Fruit fly (Drosophila melanogaster) whole organism, embryonic: ENCODE data around the gene CG34135.
A peak's percentile ranks its signal among the peaks of the same experiment; 100 is the strongest.

Experiments used
- Antp ChIP-seq: fragments of 200-800 bp; sonication (Bioruptor generic); optimal IDR thresholded peaks from 3 replicates; lab custom pipeline; 2016; ENCODE audit warnings: missing biosample characterization, missing genetic modification characterization
- BEAF-32 ChIP-seq: fragments of 200-800 bp; sonication (Bioruptor generic); optimal IDR thresholded peaks from 3 replicates; lab custom pipeline; 2017; ENCODE audit warnings: missing biosample characterization, missing genetic modification characterization, mild to moderate bottlenecking, moderate library complexity, missing genetic modification reagents
- CG10431 ChIP-seq: fragments of 200-800 bp; sonication (Bioruptor generic); optimal IDR thresholded peaks from 3 replicates; lab custom pipeline; 2018; ENCODE audit warnings: missing biosample characterization, mild to moderate bottlenecking, missing genetic modification characterization
- CG10543 ChIP-seq: fragments of 200-800 bp; sonication (Bioruptor generic); optimal IDR thresholded peaks from 3 replicates; lab custom pipeline; 2017; ENCODE audit warnings: missing biosample characterization, mild to moderate bottlenecking, missing genetic modification characterization, moderate library complexity
- CG12155 ChIP-seq: fragments of 200-800 bp; sonication (Bioruptor generic); optimal IDR thresholded peaks from 3 replicates; lab custom pipeline; 2016; ENCODE audit warnings: missing biosample characterization, missing genetic modification characterization
- CG15514 ChIP-seq: fragments of 200-800 bp; sonication (Bioruptor generic); optimal IDR thresholded peaks from 3 replicates; lab custom pipeline; 2017; ENCODE audit warnings: missing biosample characterization, missing genetic modification characterization, mild to moderate bottlenecking, moderate library complexity, missing genetic modification reagents
- CG1603 ChIP-seq: fragments of 200-800 bp; sonication (Bioruptor generic); optimal IDR thresholded peaks from 2 replicates; lab custom pipeline; 2019; ENCODE audit warnings: missing biosample characterization, mild to moderate bottlenecking, missing genetic modification characterization, moderate library complexity
- CG16813 ChIP-seq: fragments of 200-800 bp; sonication (Bioruptor generic); IDR thresholded peaks from 3 replicates; pipeline ENCODE4 v1.3.6; 2022; ENCODE audit warnings: missing biosample characterization, missing genetic modification characterization; ENCODE audit not compliant: partially characterized antibody
- CG17385 ChIP-seq: fragments of 200-800 bp; sonication (Bioruptor generic); optimal IDR thresholded peaks from 3 replicates; lab custom pipeline; 2018; ENCODE audit warnings: missing biosample characterization, mild to moderate bottlenecking, missing genetic modification characterization
- CG2116 ChIP-seq: fragments of 200-800 bp; sonication (Bioruptor generic); optimal IDR thresholded peaks from 3 replicates; lab custom pipeline; 2018; ENCODE audit warnings: missing biosample characterization, mild to moderate bottlenecking, missing genetic modification characterization
- CG30020 ChIP-seq: fragments of 200-800 bp; optimal IDR thresholded peaks from 2 replicates; lab custom pipeline; 2019; ENCODE audit warnings: missing biosample characterization, mild to moderate bottlenecking, missing genetic modification characterization, moderate library complexity
- CG31365 ChIP-seq: fragments of 200-800 bp; sonication (Bioruptor generic); optimal IDR thresholded peaks from 2 replicates; lab custom pipeline; 2018; ENCODE audit warnings: missing biosample characterization, mild to moderate bottlenecking, missing genetic modification characterization
- CG33213 ChIP-seq: fragments of 200-800 bp; sonication (Bioruptor generic); optimal IDR thresholded peaks from 3 replicates; lab custom pipeline; 2016; ENCODE audit warnings: missing biosample characterization, missing genetic modification characterization
- CG34422 ChIP-seq: fragments of 200-800 bp; sonication (Bioruptor generic); IDR thresholded peaks from 3 replicates; pipeline ENCODE4 v1.3.6; 2022; ENCODE audit warnings: missing biosample characterization, missing genetic modification characterization
- CG4282 ChIP-seq: fragments of 200-800 bp; sonication (Bioruptor generic); optimal IDR thresholded peaks from 2 replicates; lab custom pipeline; 2016; ENCODE audit warnings: missing biosample characterization, missing genetic modification characterization
- CG4617 ChIP-seq: fragments of 200-800 bp; sonication (Bioruptor generic); optimal IDR thresholded peaks from 3 replicates; lab custom pipeline; 2016; ENCODE audit warnings: missing biosample characterization, missing genetic modification characterization, borderline replicate concordance
- CG7271 ChIP-seq: fragments of 200-800 bp; sonication (Bioruptor generic); optimal IDR thresholded peaks from 2 replicates; lab custom pipeline; 2018; ENCODE audit warnings: missing biosample characterization, mild to moderate bottlenecking, missing genetic modification characterization, moderate library complexity
- CG7745 ChIP-seq: fragments of 200-800 bp; sonication (Bioruptor generic); optimal IDR thresholded peaks from 2 replicates; lab custom pipeline; 2018; ENCODE audit warnings: missing biosample characterization, mild to moderate bottlenecking, missing genetic modification characterization, moderate library complexity
- CG7987 ChIP-seq: fragments of 200-800 bp; sonication (Bioruptor generic); optimal IDR thresholded peaks from 2 replicates; lab custom pipeline; 2018; ENCODE audit warnings: missing biosample characterization, mild to moderate bottlenecking, missing genetic modification characterization, moderate library complexity
- CG8290 ChIP-seq, 3 experiments: fragments of 200-800 bp; sonication (Bioruptor generic); optimal IDR thresholded peaks; 2 replicates each; lab custom pipeline; 2016 to 2019; ENCODE audit warnings: missing biosample characterization in 3 of 3, missing genetic modification characterization in 3 of 3, mild to moderate bottlenecking in 2 of 3, moderate library complexity in 1 of 3
- CG9797 ChIP-seq: fragments of 200-800 bp; sonication (Bioruptor generic); optimal IDR thresholded peaks from 3 replicates; lab custom pipeline; 2018; ENCODE audit warnings: missing biosample characterization, mild to moderate bottlenecking, missing genetic modification characterization
- Ets97D ChIP-seq: fragments of 200-800 bp; sonication (Bioruptor generic); optimal IDR thresholded peaks from 3 replicates; lab custom pipeline; 2016; ENCODE audit warnings: missing biosample characterization, missing genetic modification characterization
- HLH4C ChIP-seq: fragments of 200-800 bp; sonication (Bioruptor generic); IDR thresholded peaks from 3 replicates; pipeline ENCODE4 v1.3.6; 2022; ENCODE audit warnings: missing biosample characterization, missing genetic modification characterization; ENCODE audit not compliant: partially characterized antibody
- Hr3 ChIP-seq: fragments of 200-800 bp; sonication (Bioruptor generic); optimal IDR thresholded peaks from 3 replicates; lab custom pipeline; 2016; ENCODE audit warnings: missing biosample characterization, missing genetic modification characterization
- Lhr ChIP-seq: fragments of 200-800 bp; sonication (Bioruptor generic); optimal IDR thresholded peaks from 3 replicates; lab custom pipeline; 2017; ENCODE audit warnings: mild to moderate bottlenecking, missing biosample characterization, missing genetic modification reagents, missing genetic modification characterization
- MESR4 ChIP-seq: fragments of 200-800 bp; sonication (Bioruptor generic); optimal IDR thresholded peaks from 2 replicates; lab custom pipeline; 2018; ENCODE audit warnings: missing biosample characterization, mild to moderate bottlenecking, missing genetic modification characterization, moderate library complexity
- Max ChIP-seq: fragments of 200-800 bp; sonication (Bioruptor generic); optimal IDR thresholded peaks from 2 replicates; lab custom pipeline; 2016; ENCODE audit warnings: missing biosample characterization, mild to moderate bottlenecking, missing genetic modification characterization
- Med ChIP-seq: fragments of 200-800 bp; sonication (Bioruptor generic); peaks from one replicate; lab custom pipeline; 2016; ENCODE audit warnings: missing biosample characterization, missing genetic modification characterization, mild to moderate bottlenecking, inconsistent platforms, moderate library complexity
- Mes4 ChIP-seq: fragments of 200-800 bp; sonication (Bioruptor generic); optimal IDR thresholded peaks from 2 replicates; lab custom pipeline; 2016; ENCODE audit warnings: missing biosample characterization, missing genetic modification characterization
- NFAT ChIP-seq: fragments of 200-800 bp; sonication (Bioruptor generic); IDR thresholded peaks from 2 replicates; pipeline ENCODE4 v1.3.6; 2022; ENCODE audit warnings: missing biosample characterization, missing genetic modification characterization
- Pdp1 ChIP-seq, 2 experiments: fragments of 200-800 bp; sonication (Bioruptor generic); optimal IDR thresholded peaks; 3 replicates each; lab custom pipeline; 2016; ENCODE audit warnings: missing biosample characterization in 2 of 2, missing genetic modification characterization in 2 of 2, mild to moderate bottlenecking in 1 of 2, moderate library complexity in 1 of 2
- Scr ChIP-seq: fragments of 200-800 bp; sonication (Bioruptor generic); IDR thresholded peaks from 2 replicates; pipeline ENCODE4 v1.3.6; 2022; ENCODE audit warnings: missing biosample characterization, missing genetic modification characterization; ENCODE audit not compliant: partially characterized antibody
- Stat92E ChIP-seq, 3 experiments: fragments of >200 bp in 2 of 3; fragments of 200-800 bp in 1 of 3; sonication (Bioruptor generic) in 1 of 3; optimal IDR thresholded peaks; 2 replicates each; lab custom pipeline; 2017 to 2019; ENCODE audit warnings: missing biosample characterization in 3 of 3, missing genetic modification characterization in 3 of 3, mild to moderate bottlenecking in 1 of 3, moderate library complexity in 1 of 3
- ato ChIP-seq: fragments of 200-800 bp; sonication (Bioruptor generic); IDR thresholded peaks from 2 replicates; pipeline ENCODE4 v1.3.6; 2022; ENCODE audit warnings: missing biosample characterization, missing genetic modification characterization; ENCODE audit not compliant: partially characterized antibody
- bbx ChIP-seq: fragments of 200-800 bp; sonication (Bioruptor generic); IDR thresholded peaks from 2 replicates; pipeline ENCODE4 v1.3.6; 2022; ENCODE audit warnings: missing biosample characterization, missing genetic modification characterization; ENCODE audit not compliant: partially characterized antibody
- ci ChIP-seq: fragments of 200-800 bp; sonication (Bioruptor generic); IDR thresholded peaks from 3 replicates; pipeline ENCODE4 v1.3.6; 2022; ENCODE audit warnings: missing biosample characterization, missing genetic modification characterization
- cwo ChIP-seq: fragments of 200-800 bp; sonication (Bioruptor generic); optimal IDR thresholded peaks from 3 replicates; lab custom pipeline; 2017; ENCODE audit warnings: missing biosample characterization, missing genetic modification characterization, mild to moderate bottlenecking, moderate library complexity, missing genetic modification reagents
- hkb ChIP-seq, 2 experiments: fragments of 200-800 bp in 1 of 2; fragments of >200 bp in 1 of 2; sonication (Bioruptor generic) in 1 of 2; IDR thresholded peaks in 1 of 2; optimal IDR thresholded peaks in 1 of 2; 2 replicates each; pipeline versions ENCODE4 v1.3.6 to Lab custom; 2017 to 2022; ENCODE audit warnings: missing biosample characterization in 1 of 2, missing genetic modification characterization in 1 of 2
- nmo ChIP-seq: fragments of 200-800 bp; sonication (Bioruptor generic); optimal IDR thresholded peaks from 2 replicates; lab custom pipeline; 2018; ENCODE audit warnings: missing biosample characterization, mild to moderate bottlenecking, missing genetic modification characterization, moderate library complexity
- oc ChIP-seq: fragments of 200-800 bp; sonication (Bioruptor generic); optimal IDR thresholded peaks from 2 replicates; lab custom pipeline; 2018; ENCODE audit warnings: missing biosample characterization, mild to moderate bottlenecking, missing genetic modification characterization, moderate library complexity
- pzg ChIP-seq: fragments of 200-800 bp; sonication (Bioruptor generic); optimal IDR thresholded peaks from 3 replicates; lab custom pipeline; 2018; ENCODE audit warnings: missing biosample characterization, mild to moderate bottlenecking, missing genetic modification characterization, moderate library complexity
- sens ChIP-seq: fragments of 200-800 bp; sonication (Bioruptor generic); peaks from one replicate; lab custom pipeline; 2016; ENCODE audit warnings: missing biosample characterization, missing genetic modification characterization
- sug ChIP-seq: fragments of 200-800 bp; optimal IDR thresholded peaks from 2 replicates; lab custom pipeline; 2019; ENCODE audit warnings: missing biosample characterization, mild to moderate bottlenecking, missing genetic modification characterization, moderate library complexity
- tio ChIP-seq: fragments of 200-800 bp; sonication (Bioruptor generic); optimal IDR thresholded peaks from 2 replicates; lab custom pipeline; 2017; ENCODE audit warnings: missing biosample characterization, missing genetic modification characterization, inconsistent platforms
- ttk ChIP-seq: fragments of 200-800 bp; sonication (Bioruptor generic); IDR thresholded peaks from 2 replicates; pipeline ENCODE4 v2.1.2; 2022; ENCODE audit warnings: missing biosample characterization, missing genetic modification characterization
- vvl ChIP-seq: fragments of 200-800 bp; sonication (Bioruptor generic); IDR thresholded peaks from 2 replicates; pipeline ENCODE4 v1.3.6; 2022; ENCODE audit warnings: missing biosample characterization, missing genetic modification characterization

Gene CG34135

DNA sequence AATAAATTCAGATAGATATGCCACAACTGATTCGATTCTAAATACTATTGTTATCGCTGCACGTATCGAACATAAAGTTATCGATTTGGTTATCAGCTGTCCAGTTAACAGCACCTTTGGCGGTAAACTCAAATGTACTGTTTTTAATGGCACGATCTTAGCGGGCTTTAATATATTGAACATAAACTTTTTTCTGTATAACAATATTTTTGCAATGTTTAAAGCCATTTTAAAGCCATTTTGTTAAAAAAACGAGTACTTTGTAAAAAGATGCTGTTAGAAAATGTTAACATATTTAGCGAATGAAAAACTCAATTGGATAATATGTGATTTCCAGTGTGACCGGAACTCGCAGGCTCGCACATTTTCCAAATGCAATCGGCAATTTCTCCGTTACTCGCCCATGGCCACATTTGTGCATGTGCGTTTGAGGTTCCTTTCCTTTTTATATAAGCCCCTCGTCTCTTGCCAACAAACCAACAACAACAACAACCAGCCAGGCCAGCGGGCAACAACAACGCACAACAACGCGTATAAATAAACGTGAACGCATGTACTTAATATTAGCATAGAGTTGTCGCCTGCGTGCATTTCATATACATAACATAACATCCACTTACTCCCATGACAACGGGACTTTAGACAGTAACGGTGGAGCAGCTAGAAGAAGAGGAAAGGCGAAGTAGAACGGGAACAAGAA, 52.0 kb downstream of the CG34135 start, which contains the start of gene TMEM216 (continued):
- TF ChIP-seq ttk (GFP tag; lab: Robert Waterston, UW): no peak
- TF ChIP-seq Lhr (GFP tag; lab: Kevin White, UChicago): peak; percentile 76
- peak; percentile 36 for TF ChIP-seq CG10543 (GFP tag; lab: Kevin White, UChicago)
- TF ChIP-seq cwo: no peak
- TF ChIP-seq Med (GFP tag; lab: Kevin White, UChicago): peak; percentile 76
- peak; percentile 18; the same call in 1 of the 2 replicates for TF ChIP-seq ato (GFP tag; lab: Robert Waterston, UW)
- TF ChIP-seq CG4282 (GFP tag; lab: Kevin White, UChicago): no peak
- TF ChIP-seq HLH4C (GFP tag; lab: Robert Waterston, UW): peak; percentile 71
- TF ChIP-seq hkb (optimal IDR thresholded peaks at IDR 0.05; lab: Kevin White, UChicago): no peak
- TF ChIP-seq hkb (GFP tag; IDR thresholded peaks at IDR 0.05; lab: Robert Waterston, UW): no peak
- peak; percentile 4 for TF ChIP-seq CG12155 (GFP tag; lab: Kevin White, UChicago)
- peak; percentile 21 for TF ChIP-seq Hr3 (GFP tag; lab: Kevin White, UChicago)
- TF ChIP-seq CG33213 (GFP tag; lab: Kevin White, UChicago): peak; percentile 42
- TF ChIP-seq ci (GFP tag; lab: Robert Waterston, UW): peak; percentile 44; the same call in 2 of the 3 replicates
- peak; percentile 10 for TF ChIP-seq CG7271 (tag; lab: Kevin White, UChicago)
- no peak for TF ChIP-seq CG7745 (tag; lab: Kevin White, UChicago)
- peak; percentile 60 for TF ChIP-seq BEAF-32
- TF ChIP-seq CG30020 (tag; lab: Kevin White, UChicago): peak; percentile 25
- TF ChIP-seq bbx: peak; percentile 66
- no peak for TF ChIP-seq tio (GFP tag; lab: Kevin White, UChicago)
- TF ChIP-seq sug: peak; percentile 29
- TF ChIP-seq Scr: peak; percentile 54; the same call in 1 of the 2 replicates
- TF ChIP-seq nmo (GFP tag; lab: Kevin White, UChicago): peak; percentile 10
- TF ChIP-seq CG15514 (GFP tag; lab: Kevin White, UChicago): peak; percentile 88
- peak; percentile 80 for TF ChIP-seq CG2116 (GFP tag; lab: Kevin White, UChicago)
- TF ChIP-seq oc (tag; lab: Kevin White, UChicago): no peak
- TF ChIP-seq Max (GFP tag; lab: Kevin White, UChicago): peak; percentile 52
- TF ChIP-seq CG34422 (GFP tag; lab: Robert Waterston, UW): peak; percentile 43; the same call in 1 of the 3 replicates
- peak in 1 of 2 experiments; percentile 100 for TF ChIP-seq Pdp1 (GFP tag; optimal IDR thresholded peaks at IDR 0.05; lab: Kevin White, UChicago)
- TF ChIP-seq Antp (GFP tag; lab: Kevin White, UChicago): no peak
- peak; percentile 25 for TF ChIP-seq CG8290 (GFP tag; optimal IDR thresholded peaks at IDR 0.05; lab: Kevin White, UChicago)
- no peak for TF ChIP-seq CG8290 (tag; optimal IDR thresholded peaks at IDR 0.05; lab: Kevin White, UChicago)
- peak; percentile 2 for TF ChIP-seq Mes4 (GFP tag; lab: Kevin White, UChicago)
- TF ChIP-seq CG17385 (GFP tag; lab: Kevin White, UChicago): peak; percentile 85
- peak; percentile 16 for TF ChIP-seq CG7987 (GFP tag; lab: Kevin White, UChicago)
- TF ChIP-seq CG31365 (tag; lab: Kevin White, UChicago): no peak
- peak; percentile 51 for TF ChIP-seq CG1603 (tag; lab: Kevin White, UChicago)
- peak; percentile 76 for TF ChIP-seq sens (GFP tag; lab: Kevin White, UChicago)
- no peak for TF ChIP-seq NFAT (GFP tag; lab: Robert Waterston, UW)
- TF ChIP-seq CG9797 (GFP tag; lab: Kevin White, UChicago): peak; percentile 88
- peak in 1 of 3 experiments; percentile 33 for TF ChIP-seq Stat92E (GFP tag; optimal IDR thresholded peaks at IDR 0.05; lab: Kevin White, UChicago)
- peak; percentile 82 for TF ChIP-seq pzg (GFP tag; lab: Kevin White, UChicago)
- TF ChIP-seq CG4617 (GFP tag; lab: Kevin White, UChicago): peak; percentile 46
- peak; percentile 77 for TF ChIP-seq Ets97D (GFP tag; lab: Kevin White, UChicago)
- peak; percentile 64; the same call in 1 of the 2 replicates for TF ChIP-seq vvl (GFP tag; lab: Robert Waterston, UW)
- peak; percentile 20 for TF ChIP-seq CG10431
- peak; percentile 49; the same call in 2 of the 3 replicates for TF ChIP-seq CG16813 (GFP tag; lab: Robert Waterston, UW)
- TF ChIP-seq MESR4 (GFP tag; lab: Kevin White, UChicago): peak; percentile 99
